Fruit fly (Drosophila melanogaster) whole organism, embryonic: ENCODE data around the gene Pdcd4.

Experiments
- CG10431 ChIP-seq: fragments of 200-800 bp; sonication (Bioruptor generic); optimal IDR thresholded peaks from 3 replicates; lab custom pipeline; 2018; ENCODE audit warnings: missing biosample characterization, mild to moderate bottlenecking, missing genetic modification characterization
- CG11456 ChIP-seq: fragments of 200-800 bp; sonication (Bioruptor generic); IDR thresholded peaks from 3 replicates; pipeline ENCODE4 v1.3.6; 2022; ENCODE audit warnings: missing biosample characterization, missing genetic modification characterization
- CG11504 ChIP-seq: fragments of 200-800 bp; sonication (Bioruptor generic); optimal IDR thresholded peaks from 3 replicates; lab custom pipeline; 2019; ENCODE audit warnings: missing biosample characterization, mild to moderate bottlenecking, missing genetic modification characterization, moderate library complexity
- CG11560 ChIP-seq: fragments of 200-800 bp; sonication (Bioruptor generic); IDR thresholded peaks from 3 replicates; pipeline ENCODE4 v1.3.6; 2022; ENCODE audit warnings: missing biosample characterization, missing genetic modification characterization
- CG12769 ChIP-seq: fragments of 200-800 bp; sonication (Bioruptor generic); optimal IDR thresholded peaks from 2 replicates; lab custom pipeline; 2019; ENCODE audit warnings: missing biosample characterization, mild to moderate bottlenecking, missing genetic modification characterization, moderate library complexity
- CG13123 ChIP-seq: fragments of 200-800 bp; sonication (Bioruptor generic); optimal IDR thresholded peaks from 2 replicates; lab custom pipeline; 2016; ENCODE audit warnings: missing biosample characterization, missing genetic modification characterization
- CG1602 ChIP-seq: fragments of 200-800 bp; sonication (Bioruptor generic); optimal IDR thresholded peaks from 3 replicates; lab custom pipeline; 2016; ENCODE audit warnings: missing biosample characterization, missing genetic modification characterization
- CG17328 ChIP-seq: fragments of 200-800 bp; sonication (Bioruptor generic); IDR thresholded peaks from 2 replicates; pipeline ENCODE4 v1.3.6; 2022; ENCODE audit warnings: missing biosample characterization, missing genetic modification characterization
- CG18476 ChIP-seq: fragments of 200-800 bp; sonication (Bioruptor generic); optimal IDR thresholded peaks from 2 replicates; lab custom pipeline; 2016; ENCODE audit warnings: missing biosample characterization, mild to moderate bottlenecking, missing genetic modification characterization
- CG30020 ChIP-seq: fragments of 200-800 bp; optimal IDR thresholded peaks from 2 replicates; lab custom pipeline; 2019; ENCODE audit warnings: missing biosample characterization, mild to moderate bottlenecking, missing genetic modification characterization, moderate library complexity
- CG30403 ChIP-seq: fragments of 200-800 bp; sonication (Bioruptor generic); optimal IDR thresholded peaks from 3 replicates; lab custom pipeline; 2016; ENCODE audit warnings: missing biosample characterization, missing genetic modification characterization
- CG3726 ChIP-seq: fragments of 200-800 bp; sonication (Bioruptor generic); IDR thresholded peaks from 3 replicates; pipeline ENCODE4, ENCODE4 v1.3.6; 2022; ENCODE audit warnings: missing biosample characterization, missing genetic modification characterization
- CG3847 ChIP-seq: fragments of 200-800 bp; sonication (Bioruptor generic); IDR thresholded peaks from 2 replicates; pipeline ENCODE4 v1.3.6; 2022; ENCODE audit warnings: missing biosample characterization, missing genetic modification characterization
- CG4328 ChIP-seq: fragments of 200-800 bp; sonication (Bioruptor generic); optimal IDR thresholded peaks from 3 replicates; lab custom pipeline; 2017; ENCODE audit warnings: missing biosample characterization, missing genetic modification reagents, missing genetic modification characterization
- CG43689 ChIP-seq: fragments of 200-800 bp; sonication (Bioruptor generic); IDR thresholded peaks from 2 replicates; pipeline ENCODE4 v1.3.6; 2022; ENCODE audit warnings: missing biosample characterization, missing genetic modification characterization
- CG6791 ChIP-seq: fragments of 200-800 bp; sonication (Bioruptor generic); IDR thresholded peaks from 3 replicates; pipeline ENCODE4 v1.3.6; 2022; ENCODE audit warnings: missing biosample characterization, missing genetic modification characterization; ENCODE audit not compliant: partially characterized antibody
- CG7839 ChIP-seq: fragments of 200-800 bp; sonication (Bioruptor generic); optimal IDR thresholded peaks from 3 replicates; lab custom pipeline; 2018; ENCODE audit warnings: missing biosample characterization, mild to moderate bottlenecking, missing genetic modification characterization, moderate library complexity
- CG7928 ChIP-seq: fragments of 200-800 bp; sonication (Bioruptor generic); optimal IDR thresholded peaks from 2 replicates; lab custom pipeline; 2017; ENCODE audit warnings: missing biosample characterization, mild to moderate bottlenecking, missing genetic modification characterization
- CG8290 ChIP-seq, 3 experiments: fragments of 200-800 bp; sonication (Bioruptor generic); optimal IDR thresholded peaks; 2 replicates each; lab custom pipeline; 2016 to 2019; ENCODE audit warnings: missing biosample characterization in 3 of 3, missing genetic modification characterization in 3 of 3, mild to moderate bottlenecking in 2 of 3, moderate library complexity in 1 of 3
- CoRest ChIP-seq: fragments of 200-800 bp; sonication (Bioruptor generic); optimal IDR thresholded peaks from 3 replicates; lab custom pipeline; 2018; ENCODE audit warnings: missing biosample characterization, mild to moderate bottlenecking, missing genetic modification characterization, moderate library complexity
- H15 ChIP-seq: fragments of 200-800 bp; sonication (Bioruptor generic); IDR thresholded peaks from 3 replicates; pipeline ENCODE4 v1.3.6; 2022; ENCODE audit warnings: missing biosample characterization, missing genetic modification characterization
- Max ChIP-seq: fragments of 200-800 bp; sonication (Bioruptor generic); optimal IDR thresholded peaks from 2 replicates; lab custom pipeline; 2016; ENCODE audit warnings: missing biosample characterization, mild to moderate bottlenecking, missing genetic modification characterization
- Rfx ChIP-seq: fragments of 200-800 bp; sonication (Bioruptor generic); IDR thresholded peaks from 2 replicates; pipeline ENCODE4 v1.3.6; 2022; ENCODE audit warnings: missing biosample characterization, missing genetic modification characterization
- Sry-δ ChIP-seq: fragments of 200-800 bp; sonication (Bioruptor generic); optimal IDR thresholded peaks from 2 replicates; lab custom pipeline; 2016; ENCODE audit warnings: missing biosample characterization, missing genetic modification characterization
- al ChIP-seq: fragments of 200-800 bp; sonication (Bioruptor generic); IDR thresholded peaks from 2 replicates; pipeline ENCODE4 v1.3.6; 2022; ENCODE audit warnings: missing biosample characterization, missing genetic modification characterization
- az2 ChIP-seq: fragments of 200-800 bp; sonication (Bioruptor generic); optimal IDR thresholded peaks from 3 replicates; lab custom pipeline; 2016; ENCODE audit warnings: missing biosample characterization, missing genetic modification characterization
- bcd ChIP-seq: fragments of 200-800 bp; sonication (Bioruptor generic); optimal IDR thresholded peaks from 2 replicates; lab custom pipeline; 2017; ENCODE audit warnings: missing biosample characterization, mild to moderate bottlenecking, missing genetic modification characterization
- bigmax ChIP-seq: fragments of 200-800 bp; sonication (Bioruptor generic); optimal IDR thresholded peaks from 2 replicates; lab custom pipeline; 2018; ENCODE audit warnings: missing biosample characterization, mild to moderate bottlenecking, missing genetic modification characterization
- btn ChIP-seq: fragments of 200-800 bp; sonication (Bioruptor generic); optimal IDR thresholded peaks from 2 replicates; lab custom pipeline; 2016; ENCODE audit warnings: missing biosample characterization, missing genetic modification characterization
- dati ChIP-seq: fragments of 200-800 bp; sonication (Bioruptor generic); IDR thresholded peaks from 2 replicates; pipeline ENCODE4 v1.3.6; 2022; ENCODE audit warnings: missing biosample characterization, missing genetic modification characterization
- dpn ChIP-seq, 2 experiments: fragments of 200-800 bp; sonication (Bioruptor generic); optimal IDR thresholded peaks; 3 replicates each; lab custom pipeline; 2016; ENCODE audit warnings: missing biosample characterization in 2 of 2, missing genetic modification characterization in 2 of 2
- ems ChIP-seq: fragments of 200-800 bp; sonication (Bioruptor generic); optimal IDR thresholded peaks from 3 replicates; lab custom pipeline; 2016; ENCODE audit warnings: missing biosample characterization, missing genetic modification characterization
- exex ChIP-seq: fragments of 200-800 bp; sonication (Bioruptor generic); optimal IDR thresholded peaks from 4 replicates; lab custom pipeline; 2018; ENCODE audit warnings: missing biosample characterization, mild to moderate bottlenecking, missing genetic modification characterization, moderate library complexity
- gem ChIP-seq: fragments of 200-800 bp; sonication (Bioruptor generic); optimal IDR thresholded peaks from 2 replicates; lab custom pipeline; 2019; ENCODE audit warnings: missing biosample characterization, mild to moderate bottlenecking, missing genetic modification characterization, moderate library complexity
- gsb-n ChIP-seq: fragments of 200-800 bp; sonication (Bioruptor generic); optimal IDR thresholded peaks from 3 replicates; lab custom pipeline; 2018; ENCODE audit warnings: missing biosample characterization, mild to moderate bottlenecking, missing genetic modification characterization
- gt ChIP-seq: fragments of 200-800 bp; sonication (Bioruptor generic); IDR thresholded peaks from 2 replicates; pipeline ENCODE4 v1.3.6; 2022; ENCODE audit warnings: missing biosample characterization, missing genetic modification characterization
- ken ChIP-seq: fragments of 200-800 bp; sonication (Bioruptor generic); IDR thresholded peaks from 3 replicates; pipeline ENCODE4 v1.3.6; 2022; ENCODE audit warnings: missing biosample characterization, missing genetic modification characterization
- nau ChIP-seq: fragments of 200-800 bp; sonication (Bioruptor generic); optimal IDR thresholded peaks from 3 replicates; lab custom pipeline; 2017; ENCODE audit warnings: missing biosample characterization, mild to moderate bottlenecking, missing genetic modification characterization, missing genetic modification reagents
- nerfin-1 ChIP-seq: fragments of 200-800 bp; sonication (Bioruptor generic); optimal IDR thresholded peaks from 3 replicates; lab custom pipeline; 2019; ENCODE audit warnings: missing biosample characterization, mild to moderate bottlenecking, missing genetic modification characterization, moderate library complexity
- odd ChIP-seq: fragments of 200-800 bp; sonication (Bioruptor generic); optimal IDR thresholded peaks from 2 replicates; lab custom pipeline; 2017; ENCODE audit warnings: missing biosample characterization, mild to moderate bottlenecking, missing genetic modification characterization
- onecut ChIP-seq: fragments of 200-800 bp; sonication (Bioruptor generic); IDR thresholded peaks from 2 replicates; pipeline ENCODE4 v1.3.6; 2022; ENCODE audit warnings: missing biosample characterization, missing genetic modification characterization
- pan ChIP-seq, 4 experiments: fragments of >200 bp in 3 of 4; fragments of 200-800 bp in 1 of 4; sonication (Bioruptor generic) in 1 of 4; optimal IDR thresholded peaks in 3 of 4; IDR thresholded peaks in 1 of 4; 2 replicates each; pipeline versions ENCODE4 v1.3.6 to Lab custom; 2017 to 2022; ENCODE audit warnings: missing biosample characterization in 2 of 4, missing genetic modification characterization in 2 of 4, mixed read lengths in 1 of 4
- peb ChIP-seq: fragments of 200-800 bp; sonication (Bioruptor generic); IDR thresholded peaks from 2 replicates; pipeline ENCODE4 v1.3.6; 2022; ENCODE audit warnings: missing biosample characterization, missing genetic modification characterization
- row ChIP-seq: fragments of 200-800 bp; sonication (Bioruptor generic); IDR thresholded peaks from 3 replicates; pipeline ENCODE4 v1.3.6; 2022; ENCODE audit warnings: missing biosample characterization, missing genetic modification characterization
- shn ChIP-seq: fragments of 200-800 bp; sonication (Bioruptor generic); optimal IDR thresholded peaks from 3 replicates; lab custom pipeline; 2016; ENCODE audit warnings: missing biosample characterization, missing genetic modification characterization
- sima ChIP-seq: fragments of 200-800 bp; sonication (Bioruptor generic); optimal IDR thresholded peaks from 2 replicates; lab custom pipeline; 2016; ENCODE audit warnings: missing biosample characterization, missing genetic modification characterization
- tgo ChIP-seq: fragments of 200-800 bp; sonication (Bioruptor generic); IDR thresholded peaks from 3 replicates; pipeline ENCODE4 v1.3.6; 2022; ENCODE audit warnings: missing biosample characterization, missing genetic modification characterization
- tna ChIP-seq: fragments of 200-800 bp; sonication (Bioruptor generic); IDR thresholded peaks from 2 replicates; pipeline ENCODE4 v1.3.6; 2022; ENCODE audit warnings: missing biosample characterization, missing genetic modification characterization; ENCODE audit not compliant: partially characterized antibody
- vvl ChIP-seq: fragments of 200-800 bp; sonication (Bioruptor generic); IDR thresholded peaks from 2 replicates; pipeline ENCODE4 v1.3.6; 2022; ENCODE audit warnings: missing biosample characterization, missing genetic modification characterization

Gene Pdcd4

DNA sequence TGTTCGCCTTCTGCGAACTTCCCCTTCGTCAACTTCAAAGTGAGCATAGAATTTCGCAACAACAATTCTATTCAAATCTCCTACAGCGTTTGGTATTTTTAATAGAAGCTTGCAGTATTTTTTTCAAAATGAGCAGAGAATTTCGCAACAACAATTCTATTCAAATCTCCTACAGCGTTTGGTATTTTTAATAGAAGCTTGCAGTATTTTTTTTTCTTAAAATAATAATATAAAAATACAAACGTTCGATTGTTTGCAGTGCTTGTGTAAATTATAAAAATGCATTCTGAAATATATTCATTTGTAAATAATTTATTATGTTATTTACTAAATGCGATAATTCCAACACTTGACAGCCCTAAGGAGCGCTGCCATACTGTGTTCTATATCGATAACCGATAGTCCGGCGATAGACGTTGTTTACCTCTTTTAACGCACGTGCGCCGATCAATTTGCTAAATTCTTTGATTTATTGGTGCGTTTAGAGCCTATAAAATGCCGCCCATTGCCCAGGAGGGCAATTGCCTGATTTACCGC is 1.6 kb upstream of the Pdcd4 start, which contains the start of the genes CG32625 and Rtc1 (continued):
- TF ChIP-seq bigmax (GFP tag; lab: Kevin White, UChicago) (no peak), CG43689 (GFP tag; lab: Robert Waterston, UW) (no peak), gt (GFP tag; lab: Robert Waterston, UW) (no peak), CG6791 (peak; percentile 47; the same call in 1 of the 3 replicates), CG7839 (tag; lab: Kevin White, UChicago) (peak; percentile 41), peb (GFP tag; lab: Robert Waterston, UW) (no peak), shn (GFP tag; lab: Kevin White, UChicago) (no peak), al (peak; percentile 44), CG3726 (GFP tag; lab: Robert Waterston, UW) (no peak), row (GFP tag; lab: Robert Waterston, UW) (peak; percentile 75), CG30020 (tag; lab: Kevin White, UChicago) (peak; percentile 31), pan (optimal IDR thresholded peaks at IDR 0.05; lab: Kevin White, UChicago) (no peak), pan (GFP tag; optimal IDR thresholded peaks at IDR 0.05 in 1 of 2, IDR thresholded peaks at IDR 0.05 in 1 of 2) (no peak), nau (GFP tag; lab: Kevin White, UChicago) (no peak), CG10431 (GFP tag; lab: Kevin White, UChicago) (peak; percentile 49), tgo (GFP tag; lab: Robert Waterston, UW) (peak; percentile 37; the same call in 1 of the 3 replicates), CG17328 (GFP tag; lab: Robert Waterston, UW) (peak; percentile 54; the same call in 1 of the 2 replicates), CG11456 (peak; percentile 68; the same call in 1 of the 3 replicates), Sry-δ (GFP tag; lab: Kevin White, UChicago) (peak; percentile 20), CG11560 (no peak), CG1602 (peak; percentile 10), btn (GFP tag; lab: Kevin White, UChicago) (no peak), CG3847 (GFP tag; lab: Robert Waterston, UW) (peak; percentile 70), nerfin-1 (tag; lab: Kevin White, UChicago) (peak; percentile 16), onecut (GFP tag; lab: Robert Waterston, UW) (no peak), H15 (GFP tag; lab: Robert Waterston, UW) (peak; percentile 44; the same call in 1 of the 3 replicates), CG11504 (tag; lab: Kevin White, UChicago) (peak; percentile 60), exex (tag; lab: Kevin White, UChicago) (peak; percentile 24), CoRest (tag; lab: Kevin White, UChicago) (peak; percentile 60), CG7928 (GFP tag; lab: Kevin White, UChicago) (no peak), gem (tag; lab: Kevin White, UChicago) (peak; percentile 74), CG30403 (GFP tag; lab: Kevin White, UChicago) (peak; percentile 64), bcd (peak; percentile 19), vvl (GFP tag; lab: Robert Waterston, UW) (peak; percentile 77), CG18476 (GFP tag; lab: Kevin White, UChicago) (peak; percentile 21), dati (GFP tag; lab: Robert Waterston, UW) (no peak), sima (no peak), dpn (GFP tag; optimal IDR thresholded peaks at IDR 0.05; lab: Kevin White, UChicago) (peak in 1 of 2 experiments; percentile 50), gsb-n (peak; percentile 7), az2 (GFP tag; lab: Kevin White, UChicago) (peak; percentile 49), Rfx (peak; percentile 65), CG8290 (GFP tag; optimal IDR thresholded peaks at IDR 0.05; lab: Kevin White, UChicago) (peak; percentile 13), CG8290 (tag; optimal IDR thresholded peaks at IDR 0.05; lab: Kevin White, UChicago) (peak; percentile 30 to 57), Max (GFP tag; lab: Kevin White, UChicago) (peak; percentile 73), tna (GFP tag; lab: Robert Waterston, UW) (0 out of 2 replicates have a peak, but pooled peaks have one; percentile 57), CG4328 (GFP tag; lab: Kevin White, UChicago) (peak; percentile 5), ken (GFP tag; lab: Robert Waterston, UW) (peak; percentile 62; the same call in 1 of the 3 replicates), odd (GFP tag; lab: Kevin White, UChicago) (peak; percentile 8), CG13123 (peak; percentile 21), CG12769 (tag; lab: Kevin White, UChicago) (no peak), ems (GFP tag; lab: Kevin White, UChicago) (no peak)
